Fruit fly (Drosophila melanogaster): ENCODE data around the gene CG34178.

The CG34178 gene

dm6 chr2L:4393842-4394421 lies 39.8 kb upstream of the CG34178 start, which contains the start of gene CG3652 (continued):
- no peak for TF ChIP-seq peb (GFP tag; IDR thresholded peaks at IDR 0.05)
- peak; percentile 31 for TF ChIP-seq CG12155 (GFP tag; optimal IDR thresholded peaks at IDR 0.05)
- 0 out of 4 replicates have a peak, but pooled peaks have one; percentile 21 for TF ChIP-seq chinmo (GFP tag; IDR thresholded peaks at IDR 0.05; ENCODE audit: partially characterized antibody)
- 0 out of 3 replicates have a peak, but pooled peaks have one; percentile 14 for TF ChIP-seq Opbp (GFP tag; IDR thresholded peaks at IDR 0.05; ENCODE audit: partially characterized antibody)
- TF ChIP-seq CG5245 (GFP tag; optimal IDR thresholded peaks at IDR 0.05) = peak; percentile 0
- TF ChIP-seq chn (GFP tag; optimal IDR thresholded peaks at IDR 0.05) = peak; percentile 9
- TF ChIP-seq lmd (GFP tag; IDR thresholded peaks at IDR 0.05) = 0 out of 2 replicates have a peak, but pooled peaks have one; percentile 20
- TF ChIP-seq CG6254 (GFP tag; optimal IDR thresholded peaks at IDR 0.05) = no peak
- no peak for TF ChIP-seq dysf (GFP tag; IDR thresholded peaks at IDR 0.05)
- peak; percentile 42 for TF ChIP-seq CG9437 (GFP tag; optimal IDR thresholded peaks at IDR 0.05)
- TF ChIP-seq ERR (GFP tag; optimal IDR thresholded peaks at IDR 0.05) = peak; percentile 3
- TF ChIP-seq CG10267 (tag; optimal IDR thresholded peaks at IDR 0.05) = peak; percentile 62
- peak; percentile 80 for TF ChIP-seq BEAF-32 (GFP tag; optimal IDR thresholded peaks at IDR 0.05)
- peak; percentile 31 for TF ChIP-seq CG17186 (GFP tag; optimal IDR thresholded peaks at IDR 0.05)
- TF ChIP-seq Sin3A (optimal IDR thresholded peaks at IDR 0.05) = peak; percentile 84
- no peak for TF ChIP-seq ham (GFP tag; IDR thresholded peaks at IDR 0.05)
- TF ChIP-seq CG3995 (GFP tag; optimal IDR thresholded peaks at IDR 0.05) = peak; percentile 77
- TF ChIP-seq CG6689 (GFP tag; IDR thresholded peaks at IDR 0.05) = no peak
- TF ChIP-seq Myb (GFP tag; optimal IDR thresholded peaks at IDR 0.05) = peak; percentile 68
- no peak for TF ChIP-seq insv (GFP tag; optimal IDR thresholded peaks at IDR 0.05)
- TF ChIP-seq twi (tag; optimal IDR thresholded peaks at IDR 0.05) = no peak
- peak; percentile 68 for TF ChIP-seq Dp (GFP tag; optimal IDR thresholded peaks at IDR 0.05)

dm6 chr2L:4400653-4401052 lies 33.1 kb upstream of the CG34178 start, which contains the start of gene CG33003:
Gene CG33003, plus strand, starts transcription at chr2L:4400953.
- TF ChIP-seq CG13775 (GFP tag; optimal IDR thresholded peaks at IDR 0.05) (no peak), dm (GFP tag; optimal IDR thresholded peaks at IDR 0.05) (no peak), Hmx (GFP tag; optimal IDR thresholded peaks at IDR 0.05) (no peak), pros (GFP tag; optimal IDR thresholded peaks at IDR 0.05) (no peak), nerfin-1 (tag; optimal IDR thresholded peaks at IDR 0.05) (no peak), CG31224 (GFP tag; IDR thresholded peaks at IDR 0.05) (no peak), tll (GFP tag; optimal IDR thresholded peaks at IDR 0.05) (no peak), Tbp (GFP tag; optimal IDR thresholded peaks at IDR 0.05) (no peak), ken (GFP tag; IDR thresholded peaks at IDR 0.05) (no peak), CG3847 (GFP tag; IDR thresholded peaks at IDR 0.05) (no peak), kay (GFP tag; optimal IDR thresholded peaks at IDR 0.05) (no peak), CG3407 (GFP tag; optimal IDR thresholded peaks at IDR 0.05) (no peak), sens (GFP tag) (no peak)

- TF ChIP-seq Sry-δ (GFP tag; optimal IDR thresholded peaks at IDR 0.05) (peak; percentile 92), CG17328 (GFP tag; IDR thresholded peaks at IDR 0.05) (0 out of 2 replicates have a peak, but pooled peaks have one; percentile 31), knrl (GFP tag; IDR thresholded peaks at IDR 0.05; ENCODE audit: partially characterized antibody) (peak; percentile 61), CG2875 (GFP tag; optimal IDR thresholded peaks at IDR 0.05) (peak; percentile 33), zen2 (GFP tag; IDR thresholded peaks at IDR 0.05; ENCODE audit: partially characterized antibody) (peak; percentile 81), CG6765 (GFP tag; optimal IDR thresholded peaks at IDR 0.05) (peak; percentile 37), CG8388 (GFP tag; optimal IDR thresholded peaks at IDR 0.05) (peak; percentile 38), NK7.1 (GFP tag; optimal IDR thresholded peaks at IDR 0.05) (peak; percentile 11), Scr (GFP tag; IDR thresholded peaks at IDR 0.05; ENCODE audit: partially characterized antibody) (peak; percentile 72), CG9727 (GFP tag; optimal IDR thresholded peaks at IDR 0.05) (peak; percentile 40), CG9215 (GFP tag; IDR thresholded peaks at IDR 0.05) (no peak), CG4328 (GFP tag; optimal IDR thresholded peaks at IDR 0.05) (peak; percentile 7), pb (GFP tag; optimal IDR thresholded peaks at IDR 0.05) (peak; percentile 36), CG34376 (GFP tag; optimal IDR thresholded peaks at IDR 0.05) (peak; percentile 53)
These were observed 30.6 kb upstream of the CG34178 start, which contains the start of gene Dim1 for dm6 chr2L:4403013-4403604. Gene Dim1, plus strand, starts transcription at chr2L:4403251.
